Worm (Caenorhabditis elegans) whole organism, early embryonic: Measurements from ENCODE around the gene odc-1.

Experiments used
- aly-1 ChIP-seq: sonication (generic microtip); optimal IDR thresholded peaks from 2 replicates; lab custom pipeline; 2016; ENCODE audit warnings: missing genetic modification characterization, missing compliant biosample characterization
- ama-1 ChIP-seq: fragments of 150-350 bp; optimal IDR thresholded peaks from 2 replicates; lab custom pipeline; 2014
- ceh-36 ChIP-seq: sonication (generic microtip); optimal IDR thresholded peaks from 2 replicates; lab custom pipeline; 2016; ENCODE audit warnings: missing genetic modification characterization, inconsistent platforms, missing compliant biosample characterization
- ets-7 ChIP-seq: sonication (generic microtip); optimal IDR thresholded peaks from 2 replicates; lab custom pipeline; 2016; ENCODE audit warnings: missing genotype, missing genetic modification characterization, missing compliant biosample characterization
- flt-1 ChIP-seq: fragments of 200-800 bp; sonication (Bioruptor generic); IDR thresholded peaks from 2 replicates; pipeline ENCODE4 v1.3.6; 2022; ENCODE audit warnings: missing genetic modification characterization, missing compliant biosample characterization
- hmbx-1 ChIP-seq: sonication (generic microtip); optimal IDR thresholded peaks from 2 replicates; lab custom pipeline; 2016; ENCODE audit warnings: mild to moderate bottlenecking, missing genetic modification characterization, missing compliant biosample characterization
- hmg-4 ChIP-seq: fragments of 200-800 bp; sonication (Bioruptor generic); optimal IDR thresholded peaks from 2 replicates; lab custom pipeline; 2018; ENCODE audit warnings: mild to moderate bottlenecking, missing genetic modification characterization, missing compliant biosample characterization
- hnd-1 ChIP-seq: sonication (generic microtip); optimal IDR thresholded peaks from 2 replicates; lab custom pipeline; 2016; ENCODE audit warnings: missing genetic modification characterization, missing compliant biosample characterization
- pes-1 ChIP-seq: fragments of 200-800 bp; sonication (Bioruptor generic); IDR thresholded peaks from 2 replicates; pipeline ENCODE4 v1.3.6; 2022; ENCODE audit warnings: missing genetic modification reagents, missing genetic modification characterization, missing compliant biosample characterization
- scrt-1 ChIP-seq: fragments of 200-800 bp; sonication (Bioruptor generic); IDR thresholded peaks from 2 replicates; pipeline ENCODE4 v1.3.6; 2022; ENCODE audit warnings: missing genetic modification characterization, missing compliant biosample characterization
- sea-1 ChIP-seq: fragments of 200-800 bp; sonication (Bioruptor generic); conservative IDR thresholded peaks from 2 replicates; pipeline ENCODE4 v1.3.6; 2022; ENCODE audit warnings: missing genetic modification characterization, missing compliant biosample characterization
- tbx-11 ChIP-seq: fragments of 200-800 bp; sonication (Bioruptor generic); IDR thresholded peaks from 2 replicates; pipeline ENCODE4 v1.3.6; 2022; ENCODE audit warnings: missing genetic modification characterization, missing compliant biosample characterization

DNA sequence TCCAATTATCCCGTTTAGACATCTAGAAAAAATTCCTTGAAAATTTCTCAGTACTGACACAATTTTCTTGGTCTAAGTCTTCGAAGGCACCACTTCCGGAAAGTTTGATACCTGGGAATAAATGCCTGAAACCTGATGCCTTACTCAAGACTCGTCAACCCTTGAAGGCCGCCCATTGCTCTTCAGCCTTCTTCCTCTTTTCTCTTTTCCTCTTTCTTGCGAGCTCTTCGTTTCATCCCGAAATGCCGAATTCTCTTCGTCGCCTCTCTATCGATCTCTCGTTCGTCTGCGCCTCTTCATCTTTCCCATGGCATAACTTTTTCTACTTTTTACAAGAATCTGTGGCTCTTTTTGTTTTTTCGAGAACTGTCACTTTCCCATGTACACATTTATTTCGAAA lies 6.3 kb downstream of the odc-1 start:
- TF ChIP-seq flt-1 (GFP tag; lab: Robert Waterston, UW) (no peak), ceh-36 (tag; lab: Kevin White, UChicago) (no peak), ets-7 (tag; lab: Kevin White, UChicago) (no peak), pes-1 (GFP tag; lab: Robert Waterston, UW) (no peak), ama-1 (lab: Kevin White, UChicago) (no peak), tbx-11 (GFP tag; lab: Robert Waterston, UW) (no peak), hnd-1 (tag; lab: Kevin White, UChicago) (no peak), sea-1 (no peak), hmg-4 (GFP tag; lab: Kevin White, UChicago) (no peak), scrt-1 (no peak), aly-1 (no peak), hmbx-1 (tag; lab: Kevin White, UChicago) (no peak)
